Worm (Caenorhabditis elegans) whole organism, L4 larva: ENCODE measurements around the gene coel-1.

Experiments
- F44E2.7 ChIP-seq: fragments of 200-800 bp; sonication (Bioruptor generic); IDR thresholded peaks from 2 replicates; pipeline ENCODE4 v2.1.2; 2022; ENCODE audit warnings: missing genetic modification characterization, missing compliant biosample characterization
- F49E8.2 ChIP-seq: sonication (generic microtip); optimal IDR thresholded peaks from 2 replicates; lab custom pipeline; 2016; ENCODE audit warnings: missing compliant biosample characterization, mild to moderate bottlenecking, missing genetic modification characterization, borderline replicate concordance
- T26A8.4 ChIP-seq: fragments of 200-800 bp; sonication (Bioruptor generic); IDR thresholded peaks from 2 replicates; pipeline ENCODE4 v1.3.6; 2022; ENCODE audit warnings: missing genetic modification characterization, missing compliant biosample characterization
- Y48G9A.11 ChIP-seq: fragments of 200-800 bp; sonication (Bioruptor generic); IDR thresholded peaks from 2 replicates; pipeline ENCODE4 v1.3.6; 2022; ENCODE audit warnings: missing genetic modification reagents, missing genetic modification characterization, missing compliant biosample characterization
- Y75B8A.6 ChIP-seq: fragments of 200-800 bp; sonication (Bioruptor generic); IDR thresholded peaks from 2 replicates; pipeline ENCODE4 v1.3.6; 2022; ENCODE audit warnings: missing genetic modification reagents, missing genetic modification characterization, missing compliant biosample characterization
- ZK337.2 ChIP-seq: fragments of 200-800 bp; sonication (Bioruptor generic); IDR thresholded peaks from 2 replicates; pipeline ENCODE4 v1.3.6; 2022; ENCODE audit warnings: missing genetic modification reagents, missing genetic modification characterization, missing compliant biosample characterization
- aha-1 ChIP-seq: fragments of 150-350 bp; peaks from one replicate; lab custom pipeline; 2014; ENCODE audit warnings: missing biosample characterization, missing genetic modification characterization
- arid-1 ChIP-seq: fragments of 200-800 bp; sonication (Bioruptor generic); conservative IDR thresholded peaks from 2 replicates; pipeline ENCODE4 v1.3.6; 2022; ENCODE audit warnings: missing genetic modification reagents, missing genetic modification characterization, missing compliant biosample characterization
- ceh-20 ChIP-seq: fragments of 200-800 bp; sonication (Bioruptor generic); IDR thresholded peaks from 2 replicates; pipeline ENCODE4 v1.3.6; 2022; ENCODE audit warnings: missing genetic modification reagents, missing genetic modification characterization, missing compliant biosample characterization
- ceh-44 ChIP-seq: fragments of 200-800 bp; sonication (Bioruptor generic); IDR thresholded peaks from 2 replicates; pipeline ENCODE4 v1.3.6; 2022; ENCODE audit warnings: missing genetic modification reagents, missing genetic modification characterization, missing compliant biosample characterization
- ces-1 ChIP-seq: fragments of 150-350 bp; sonication (generic microtip); optimal IDR thresholded peaks from 4 replicates; lab custom pipeline; 2014; ENCODE audit warnings: missing biosample characterization, missing genetic modification reagents, missing genetic modification characterization
- daf-16 ChIP-seq, 3 experiments: sonication (generic microtip); optimal IDR thresholded peaks; 2 replicates each; lab custom pipeline; 2016 to 2017; ENCODE audit warnings: missing genetic modification characterization in 3 of 3, missing genetic modification reagents in 3 of 3, mild to moderate bottlenecking in 2 of 3, missing compliant biosample characterization in 2 of 3, missing biosample characterization in 1 of 3, moderate library complexity in 1 of 3
- dmd-6 ChIP-seq: fragments of 200-800 bp; sonication (Bioruptor generic); IDR thresholded peaks from 2 replicates; pipeline ENCODE4 v1.3.6; 2022; ENCODE audit warnings: missing genetic modification reagents, missing genetic modification characterization, missing compliant biosample characterization
- dve-1 ChIP-seq: sonication (generic microtip); optimal IDR thresholded peaks from 2 replicates; lab custom pipeline; 2017; ENCODE audit warnings: antibody characterized with exemption, mild to moderate bottlenecking, missing genetic modification characterization, missing compliant biosample characterization; ENCODE audit not compliant: insufficient read depth
- egl-43 ChIP-seq: fragments of 200-800 bp; sonication (Bioruptor generic); IDR thresholded peaks from 2 replicates; pipeline ENCODE4 v1.3.6; 2022; ENCODE audit warnings: missing genetic modification reagents, missing genetic modification characterization, missing compliant biosample characterization
- fos-1 ChIP-seq: fragments of 150-350 bp; optimal IDR thresholded peaks from 2 replicates; lab custom pipeline; 2014; ENCODE audit warnings: missing biosample characterization, missing genetic modification characterization
- hlh-11 ChIP-seq: fragments of 200-800 bp; sonication (Bioruptor generic); optimal IDR thresholded peaks from 2 replicates; lab custom pipeline; 2018; ENCODE audit warnings: mild to moderate bottlenecking, missing genetic modification characterization, missing compliant biosample characterization
- hlh-30 ChIP-seq: sonication (generic microtip); optimal IDR thresholded peaks from 2 replicates; lab custom pipeline; 2017; ENCODE audit warnings: antibody characterized with exemption, mild to moderate bottlenecking, missing genetic modification characterization, missing compliant biosample characterization; ENCODE audit not compliant: insufficient read depth
- jun-1 ChIP-seq: fragments of 150-350 bp; optimal IDR thresholded peaks from 2 replicates; lab custom pipeline; 2014; ENCODE audit warnings: missing biosample characterization, missing genetic modification reagents, missing genetic modification characterization
- lim-7 ChIP-seq: fragments of 200-800 bp; sonication (Bioruptor generic); IDR thresholded peaks from 2 replicates; pipeline ENCODE4 v1.3.6; 2022; ENCODE audit warnings: missing genetic modification characterization, missing compliant biosample characterization
- lin-1 ChIP-seq: fragments of 200-800 bp; sonication (Bioruptor generic); IDR thresholded peaks from 2 replicates; pipeline ENCODE4 v1.3.6; 2022; ENCODE audit warnings: missing genetic modification reagents, missing genetic modification characterization, missing compliant biosample characterization
- lin-29 ChIP-seq: fragments of 200-800 bp; sonication (Bioruptor generic); IDR thresholded peaks from 2 replicates; pipeline ENCODE4 v1.3.6; 2022; ENCODE audit warnings: missing genetic modification reagents, missing genetic modification characterization, missing compliant biosample characterization
- lir-3 ChIP-seq: sonication (generic microtip); optimal IDR thresholded peaks from 2 replicates; lab custom pipeline; 2016; ENCODE audit warnings: mild to moderate bottlenecking, missing genetic modification characterization, missing compliant biosample characterization
- lsy-2 ChIP-seq, 2 experiments: fragments of 150-350 bp in 1 of 2; sonication (generic microtip) in 1 of 2; optimal IDR thresholded peaks; 2 replicates each; lab custom pipeline; 2014 to 2017; ENCODE audit warnings: missing biosample characterization in 2 of 2, missing genetic modification characterization in 2 of 2
- madf-9 ChIP-seq: fragments of 200-800 bp; sonication (Bioruptor generic); conservative IDR thresholded peaks from 2 replicates; pipeline ENCODE4 v1.3.6; 2022; ENCODE audit warnings: missing genetic modification reagents, missing genetic modification characterization, missing compliant biosample characterization
- mdt-29 ChIP-seq: fragments of 200-800 bp; sonication (Bioruptor generic); IDR thresholded peaks from 2 replicates; pipeline ENCODE4 v1.3.6; 2022; ENCODE audit warnings: missing genetic modification reagents, missing genetic modification characterization, missing compliant biosample characterization
- mep-1 ChIP-seq: fragments of 150-350 bp; sonication (generic microtip); optimal IDR thresholded peaks from 3 replicates; lab custom pipeline; 2014; ENCODE audit warnings: missing biosample characterization, missing genetic modification characterization
- mes-2 ChIP-seq: sonication (generic microtip); optimal IDR thresholded peaks from 2 replicates; lab custom pipeline; 2016; ENCODE audit warnings: missing genotype, mild to moderate bottlenecking, missing genetic modification characterization, missing compliant biosample characterization; ENCODE audit not compliant: poor library complexity, severe bottlenecking
- mxl-3 ChIP-seq: fragments of 200-800 bp; sonication (Bioruptor generic); optimal IDR thresholded peaks from 2 replicates; lab custom pipeline; 2018; ENCODE audit warnings: mild to moderate bottlenecking, missing genetic modification characterization, missing compliant biosample characterization
- nhr-102 ChIP-seq: sonication (generic microtip); optimal IDR thresholded peaks from 2 replicates; lab custom pipeline; 2016; ENCODE audit warnings: mild to moderate bottlenecking, missing genetic modification characterization, moderate library complexity, missing compliant biosample characterization
- nhr-28 ChIP-seq: fragments of 150-350 bp; optimal IDR thresholded peaks from 2 replicates; lab custom pipeline; 2014; ENCODE audit warnings: missing biosample characterization, missing genetic modification characterization
- nhr-42 ChIP-seq: fragments of 200-800 bp; sonication (Bioruptor generic); IDR thresholded peaks from 2 replicates; pipeline ENCODE4 v1.3.6; 2022; ENCODE audit warnings: missing genetic modification characterization, missing compliant biosample characterization
- nhr-48 ChIP-seq: sonication (generic microtip); optimal IDR thresholded peaks from 2 replicates; lab custom pipeline; 2016; ENCODE audit warnings: mild to moderate bottlenecking, missing genetic modification characterization, missing compliant biosample characterization
- nhr-76 ChIP-seq: fragments of 150-350 bp; optimal IDR thresholded peaks from 2 replicates; lab custom pipeline; 2014; ENCODE audit warnings: missing biosample characterization, missing genetic modification characterization
- nhr-77 ChIP-seq: fragments of 150-350 bp; optimal IDR thresholded peaks from 2 replicates; lab custom pipeline; 2014; ENCODE audit warnings: missing biosample characterization, missing genetic modification characterization
- php-3 ChIP-seq: fragments of 200-800 bp; sonication (Bioruptor generic); IDR thresholded peaks from 2 replicates; pipeline ENCODE4 v1.3.6; 2022; ENCODE audit warnings: missing genetic modification reagents, missing genetic modification characterization, missing compliant biosample characterization
- pqm-1 ChIP-seq: sonication (generic microtip); optimal IDR thresholded peaks from 2 replicates; lab custom pipeline; 2017; ENCODE audit warnings: missing biosample characterization, missing genetic modification characterization
- saeg-2 ChIP-seq: fragments of 200-800 bp; sonication (Bioruptor generic); IDR thresholded peaks from 2 replicates; pipeline ENCODE4 v1.3.6; 2022; ENCODE audit warnings: missing genetic modification reagents, missing genetic modification characterization, missing compliant biosample characterization
- skn-1 ChIP-seq: fragments of 150-350 bp; optimal IDR thresholded peaks from 2 replicates; lab custom pipeline; 2014; ENCODE audit warnings: missing biosample characterization, missing genetic modification characterization
- snpc-1.2 ChIP-seq: fragments of 200-800 bp; sonication (Bioruptor generic); IDR thresholded peaks from 2 replicates; pipeline ENCODE4 v1.3.6; 2022; ENCODE audit warnings: missing genetic modification reagents, missing genetic modification characterization, missing compliant biosample characterization
- tra-1 ChIP-seq: fragments of 200-800 bp; sonication (Bioruptor generic); IDR thresholded peaks from 2 replicates; pipeline ENCODE4 v1.3.6; 2022; ENCODE audit warnings: missing genetic modification reagents, missing genetic modification characterization, missing compliant biosample characterization
- unc-130 ChIP-seq: sonication (generic microtip); optimal IDR thresholded peaks from 2 replicates; lab custom pipeline; 2016; ENCODE audit warnings: missing genetic modification reagents, missing genetic modification characterization, missing compliant biosample characterization
- unc-62 ChIP-seq, 3 experiments: fragments of 150-350 bp in 1 of 3; sonication (generic microtip); optimal IDR thresholded peaks in 2 of 3; peaks in 1 of 3; 1 replicate in 1 of 3; 2 replicates in 2 of 3; lab custom pipeline; 2014 to 2017; ENCODE audit warnings: missing biosample characterization in 3 of 3, missing genetic modification characterization in 3 of 3, missing genetic modification reagents in 3 of 3, missing genotype in 1 of 3
- zfp-3 ChIP-seq: fragments of 200-800 bp; sonication (Bioruptor generic); conservative IDR thresholded peaks from 2 replicates; pipeline ENCODE4 v1.3.6; 2022; ENCODE audit warnings: missing genetic modification reagents, missing genetic modification characterization, missing compliant biosample characterization

Gene coel-1

ce11 chrX:4244489-4245123 is 20.9 kb upstream of the coel-1 start (continued):
- TF ChIP-seq hlh-11 = peak; percentile 25
- TF ChIP-seq F49E8.2 (tag; lab: Kevin White, UChicago) = no peak
- no peak for TF ChIP-seq lim-7 (GFP tag; lab: Robert Waterston, UW)
- no peak for TF ChIP-seq ces-1 (GFP tag; lab: Kevin White, UChicago)
- TF ChIP-seq saeg-2 (GFP tag; lab: Robert Waterston, UW) = no peak
- no peak for TF ChIP-seq egl-43
- TF ChIP-seq dmd-6 (GFP tag; lab: Robert Waterston, UW) = peak; percentile 15; the same call in 1 of the 2 replicates
- no peak for TF ChIP-seq arid-1 (GFP tag; lab: Robert Waterston, UW)
- no peak for TF ChIP-seq nhr-102
- TF ChIP-seq ZK337.2 (GFP tag; lab: Robert Waterston, UW) = no peak
- TF ChIP-seq mes-2 = no peak
- no peak for TF ChIP-seq ceh-44
- TF ChIP-seq lin-1 (GFP tag; lab: Robert Waterston, UW) = no peak
- TF ChIP-seq Y48G9A.11 (GFP tag; lab: Robert Waterston, UW) = no peak
- TF ChIP-seq zfp-3 (GFP tag; lab: Robert Waterston, UW) = no peak
- no peak for TF ChIP-seq aha-1 (tag; lab: Kevin White, UChicago)

ce11 chrX:4245124-4245523 is 20.3 kb upstream of the coel-1 start:
- TF ChIP-seq php-3 (GFP tag; lab: Robert Waterston, UW) = peak; percentile 43; the same call in 1 of the 2 replicates
- TF ChIP-seq zfp-3 (GFP tag; lab: Robert Waterston, UW) = no peak
- TF ChIP-seq dmd-6 (GFP tag; lab: Robert Waterston, UW) = peak; percentile 75
- peak; percentile 73 for TF ChIP-seq hlh-11
- TF ChIP-seq nhr-28 (tag; lab: Kevin White, UChicago) = peak; percentile 36
- TF ChIP-seq nhr-76 (tag; lab: Kevin White, UChicago) = no peak
- peak; percentile 84 for TF ChIP-seq dve-1
- peak; percentile 92 for TF ChIP-seq aha-1 (tag; lab: Kevin White, UChicago)
- no peak for TF ChIP-seq Y48G9A.11 (GFP tag; lab: Robert Waterston, UW)
- TF ChIP-seq pqm-1 = peak; percentile 62
- TF ChIP-seq jun-1 (tag; lab: Kevin White, UChicago) = no peak
- TF ChIP-seq F44E2.7 (GFP tag; lab: Robert Waterston, UW) = no peak
- peak in 1 of 2 experiments; percentile 3 for TF ChIP-seq daf-16 (GFP tag; optimal IDR thresholded peaks at IDR 0.05; lab: Kevin White, UChicago)
- peak; percentile 99 for TF ChIP-seq daf-16 (tag; optimal IDR thresholded peaks at IDR 0.05; lab: Kevin White, UChicago)
- peak in 1 of 2 experiments; percentile 0 for TF ChIP-seq lsy-2 (tag; optimal IDR thresholded peaks at IDR 0.05; lab: Kevin White, UChicago)
- peak; percentile 76 for TF ChIP-seq mdt-29
- no peak for TF ChIP-seq fos-1 (tag; lab: Kevin White, UChicago)
- peak; percentile 3 for TF ChIP-seq mxl-3 (GFP tag; lab: Kevin White, UChicago)
- no peak for TF ChIP-seq lin-1 (GFP tag; lab: Robert Waterston, UW)
- 0 out of 2 replicates have a peak, but pooled peaks have one; percentile 51 for TF ChIP-seq tra-1
- TF ChIP-seq lin-29 (GFP tag; lab: Robert Waterston, UW) = no peak
- TF ChIP-seq hlh-30 = peak; percentile 36
- TF ChIP-seq mep-1 (tag; lab: Kevin White, UChicago) = peak; percentile 37

- 0 out of 2 replicates have a peak, but pooled peaks have one; percentile 35 for TF ChIP-seq ceh-20 (GFP tag; lab: Robert Waterston, UW)
- peak; percentile 57; the same call in 1 of the 2 replicates for TF ChIP-seq php-3 (GFP tag; lab: Robert Waterston, UW)
- peak; percentile 37 for TF ChIP-seq nhr-77 (tag; lab: Kevin White, UChicago)
- TF ChIP-seq snpc-1.2 (GFP tag; lab: Robert Waterston, UW) = no peak
- peak; percentile 62; the same call in 1 of the 2 replicates for TF ChIP-seq T26A8.4 (GFP tag; lab: Robert Waterston, UW)
- TF ChIP-seq nhr-48 (tag; lab: Kevin White, UChicago) = no peak
- peak; percentile 70 for TF ChIP-seq mxl-3 (GFP tag; lab: Kevin White, UChicago)
- TF ChIP-seq dve-1 = peak; percentile 65
- no peak for TF ChIP-seq skn-1 (tag; lab: Kevin White, UChicago)
- TF ChIP-seq mes-2 = peak; percentile 52
- no peak for TF ChIP-seq lir-3 (tag; lab: Kevin White, UChicago)
- peak; percentile 44 for TF ChIP-seq hlh-30
- peak; percentile 14; the same call in 1 of the 2 replicates for TF ChIP-seq nhr-42 (GFP tag; lab: Robert Waterston, UW)
- TF ChIP-seq Y75B8A.6 (GFP tag; lab: Robert Waterston, UW) = no peak
- no peak for TF ChIP-seq madf-9 (GFP tag; lab: Robert Waterston, UW)
- TF ChIP-seq unc-62 (GFP tag; optimal IDR thresholded peaks at IDR 0.05 in 1 of 2; lab: Kevin White, UChicago) = peak in 1 of 2 experiments; percentile 91
- no peak for TF ChIP-seq unc-62 (tag; optimal IDR thresholded peaks at IDR 0.05; lab: Kevin White, UChicago)
- TF ChIP-seq hlh-11 = peak; percentile 45
- no peak for TF ChIP-seq ces-1 (GFP tag; lab: Kevin White, UChicago)
- TF ChIP-seq unc-130 (GFP tag; lab: Kevin White, UChicago) = no peak
These were observed 19.2 kb upstream of the coel-1 start for ce11 chrX:4246237-4246697.
